Worm (Caenorhabditis elegans) whole organism, L3 larva: ENCODE data around the gene sfxn-5.

Source experiments
- R02D3.7 ChIP-seq: fragments of 150-350 bp; optimal IDR thresholded peaks from 2 replicates; lab custom pipeline; 2014; ENCODE audit warnings: missing biosample characterization, missing genetic modification characterization
- ZK546.5 ChIP-seq: sonication (generic microtip); optimal IDR thresholded peaks from 2 replicates; lab custom pipeline; 2017; ENCODE audit warnings: missing biosample characterization, missing genetic modification characterization
- aly-2 ChIP-seq: fragments of 150-350 bp; optimal IDR thresholded peaks from 2 replicates; lab custom pipeline; 2014; ENCODE audit warnings: missing biosample characterization, missing genetic modification characterization
- ama-1 ChIP-seq: fragments of 150-350 bp; optimal IDR thresholded peaks from 2 replicates; lab custom pipeline; 2018
- ceh-16 ChIP-seq: sonication (generic microtip); optimal IDR thresholded peaks from 2 replicates; lab custom pipeline; 2017; ENCODE audit warnings: missing biosample characterization, missing genetic modification characterization
- ceh-28 ChIP-seq: fragments of 150-350 bp; optimal IDR thresholded peaks from 2 replicates; lab custom pipeline; 2014; ENCODE audit warnings: missing biosample characterization, missing genetic modification reagents, missing genetic modification characterization
- ceh-82 ChIP-seq: fragments of 150-350 bp; optimal IDR thresholded peaks from 2 replicates; lab custom pipeline; 2014; ENCODE audit warnings: missing biosample characterization, missing genetic modification characterization
- ceh-9 ChIP-seq: sonication (generic microtip); optimal IDR thresholded peaks from 2 replicates; lab custom pipeline; 2018; ENCODE audit warnings: missing biosample characterization, missing genetic modification characterization
- daf-12 ChIP-seq: fragments of 150-350 bp; optimal IDR thresholded peaks from 2 replicates; lab custom pipeline; 2014; ENCODE audit warnings: missing biosample characterization, missing genetic modification reagents, missing genetic modification characterization
- egl-27 ChIP-seq: sonication (generic microtip); optimal IDR thresholded peaks from 4 replicates; lab custom pipeline; 2017; ENCODE audit warnings: missing biosample characterization, missing genetic modification reagents, missing genetic modification characterization
- egl-5 ChIP-seq: fragments of 150-350 bp; optimal IDR thresholded peaks from 2 replicates; lab custom pipeline; 2017; ENCODE audit warnings: missing biosample characterization, missing genetic modification reagents, missing genetic modification characterization, inconsistent platforms
- elt-1 ChIP-seq: fragments of 150-350 bp; optimal IDR thresholded peaks from 2 replicates; lab custom pipeline; 2014; ENCODE audit warnings: missing biosample characterization, missing genetic modification characterization
- elt-2 ChIP-seq: sonication (generic microtip); optimal IDR thresholded peaks from 2 replicates; lab custom pipeline; 2016; ENCODE audit warnings: missing genetic modification reagents, mild to moderate bottlenecking, missing genetic modification characterization, missing compliant biosample characterization
- elt-3 ChIP-seq, 3 experiments: fragments of 150-350 bp in 1 of 3; sonication (generic microtip) in 2 of 3; optimal IDR thresholded peaks; 2 replicates in 2 of 3; 4 replicates in 1 of 3; lab custom pipeline; 2014 to 2017; ENCODE audit warnings: missing biosample characterization in 3 of 3, missing genetic modification characterization in 3 of 3
- eor-1 ChIP-seq, 2 experiments: fragments of 150-350 bp; optimal IDR thresholded peaks; 2 replicates each; lab custom pipeline; 2014 to 2018; ENCODE audit warnings: missing biosample characterization in 2 of 2, missing genetic modification characterization in 2 of 2
- fkh-10 ChIP-seq: sonication (generic microtip); optimal IDR thresholded peaks from 2 replicates; lab custom pipeline; 2017; ENCODE audit warnings: missing biosample characterization, missing genetic modification reagents, missing genetic modification characterization
- fkh-2 ChIP-seq: fragments of 150-350 bp; optimal IDR thresholded peaks from 2 replicates; lab custom pipeline; 2014; ENCODE audit warnings: missing biosample characterization, missing genetic modification reagents, missing genetic modification characterization
- fos-1 ChIP-seq: fragments of 150-350 bp; optimal IDR thresholded peaks from 2 replicates; lab custom pipeline; 2014; ENCODE audit warnings: missing biosample characterization, missing genetic modification characterization
- hmg-11 ChIP-seq: sonication (generic microtip); optimal IDR thresholded peaks from 2 replicates; lab custom pipeline; 2016; ENCODE audit warnings: missing genetic modification characterization, missing compliant biosample characterization
- jun-1 ChIP-seq: fragments of 150-350 bp; optimal IDR thresholded peaks from 2 replicates; lab custom pipeline; 2014; ENCODE audit warnings: missing biosample characterization, missing genetic modification reagents, missing genetic modification characterization
- lin-15B ChIP-seq: fragments of 150-350 bp; optimal IDR thresholded peaks from 2 replicates; lab custom pipeline; 2014; ENCODE audit warnings: missing biosample characterization, missing genetic modification characterization
- lin-39 ChIP-seq: fragments of 150-350 bp; optimal IDR thresholded peaks from 2 replicates; lab custom pipeline; 2018; ENCODE audit warnings: missing biosample characterization, missing genetic modification reagents, missing genetic modification characterization
- lsy-12 ChIP-seq: sonication (generic microtip); optimal IDR thresholded peaks from 2 replicates; lab custom pipeline; 2016; ENCODE audit warnings: mild to moderate bottlenecking, missing genetic modification characterization, missing compliant biosample characterization
- mdl-1 ChIP-seq: fragments of 150-350 bp; optimal IDR thresholded peaks from 2 replicates; lab custom pipeline; 2014; ENCODE audit warnings: missing biosample characterization, missing genetic modification characterization
- mml-1 ChIP-seq: fragments of 150-350 bp; sonication (generic microtip); optimal IDR thresholded peaks from 3 replicates; lab custom pipeline; 2014; ENCODE audit warnings: missing biosample characterization, missing genetic modification characterization
- nfya-1 ChIP-seq: sonication (generic microtip); optimal IDR thresholded peaks from 2 replicates; lab custom pipeline; 2017; ENCODE audit warnings: missing genetic modification characterization, mild to moderate bottlenecking, missing compliant biosample characterization, antibody characterized with exemption, moderate library complexity; ENCODE audit not compliant: insufficient read depth
- nhr-11 ChIP-seq: fragments of 150-350 bp; optimal IDR thresholded peaks from 2 replicates; lab custom pipeline; 2014; ENCODE audit warnings: missing biosample characterization, missing genetic modification characterization
- nhr-12 ChIP-seq: fragments of 150-350 bp; optimal IDR thresholded peaks from 2 replicates; lab custom pipeline; 2014; ENCODE audit warnings: missing biosample characterization, missing genetic modification characterization
- nhr-23 ChIP-seq: fragments of 150-350 bp; optimal IDR thresholded peaks from 2 replicates; lab custom pipeline; 2014; ENCODE audit warnings: missing biosample characterization, missing genetic modification reagents, missing genetic modification characterization
- nhr-237 ChIP-seq: fragments of 150-350 bp; optimal IDR thresholded peaks from 2 replicates; lab custom pipeline; 2014; ENCODE audit warnings: missing biosample characterization, missing genetic modification characterization
- nhr-25 ChIP-seq: sonication (generic microtip); optimal IDR thresholded peaks from 2 replicates; lab custom pipeline; 2017; ENCODE audit warnings: missing biosample characterization, missing genetic modification characterization
- nhr-28 ChIP-seq: fragments of 150-350 bp; optimal IDR thresholded peaks from 2 replicates; lab custom pipeline; 2014; ENCODE audit warnings: missing biosample characterization, missing genetic modification characterization
- nhr-43 ChIP-seq: sonication (generic microtip); optimal IDR thresholded peaks from 2 replicates; lab custom pipeline; 2016; ENCODE audit warnings: mild to moderate bottlenecking, missing genetic modification characterization, missing compliant biosample characterization; ENCODE audit not compliant: poor library complexity, severe bottlenecking
- nhr-67 ChIP-seq: fragments of 150-350 bp; optimal IDR thresholded peaks from 2 replicates; lab custom pipeline; 2014; ENCODE audit warnings: missing biosample characterization, missing genetic modification characterization
- nhr-76 ChIP-seq: fragments of 150-350 bp; sonication (generic microtip); optimal IDR thresholded peaks from 5 replicates; lab custom pipeline; 2014; ENCODE audit warnings: missing biosample characterization, missing genetic modification characterization
- nhr-77 ChIP-seq: fragments of 150-350 bp; optimal IDR thresholded peaks from 2 replicates; lab custom pipeline; 2014; ENCODE audit warnings: missing biosample characterization, missing genetic modification characterization
- pha-4 ChIP-seq: fragments of 150-350 bp; optimal IDR thresholded peaks from 2 replicates; lab custom pipeline; 2014; ENCODE audit warnings: missing biosample characterization, missing genetic modification reagents, missing genetic modification characterization
- pqm-1 ChIP-seq: fragments of 150-350 bp; optimal IDR thresholded peaks from 2 replicates; lab custom pipeline; 2017; ENCODE audit warnings: missing biosample characterization, missing genetic modification characterization, inconsistent platforms
- sea-2 ChIP-seq: fragments of 150-350 bp; sonication (generic microtip); optimal IDR thresholded peaks from 4 replicates; lab custom pipeline; 2014; ENCODE audit warnings: missing biosample characterization, missing genetic modification reagents, missing genetic modification characterization
- skn-1 ChIP-seq: fragments of 150-350 bp; optimal IDR thresholded peaks from 2 replicates; lab custom pipeline; 2014; ENCODE audit warnings: missing biosample characterization, missing genetic modification characterization
- snpc-4 ChIP-seq: fragments of 150-350 bp; optimal IDR thresholded peaks from 2 replicates; lab custom pipeline; 2014; ENCODE audit warnings: missing biosample characterization, missing genetic modification characterization
- tbx-2 ChIP-seq: sonication (generic microtip); optimal IDR thresholded peaks from 2 replicates; lab custom pipeline; 2016; ENCODE audit warnings: mild to moderate bottlenecking, missing genetic modification characterization, missing compliant biosample characterization
- unc-39 ChIP-seq: sonication (generic microtip); optimal IDR thresholded peaks from 4 replicates; lab custom pipeline; 2017; ENCODE audit warnings: missing biosample characterization, missing genetic modification characterization
- unc-62 ChIP-seq: fragments of 150-350 bp; sonication (generic microtip); optimal IDR thresholded peaks from 4 replicates; lab custom pipeline; 2014; ENCODE audit warnings: missing biosample characterization, missing genetic modification reagents, missing genetic modification characterization
- zag-1 ChIP-seq: fragments of 150-350 bp; optimal IDR thresholded peaks from 2 replicates; lab custom pipeline; 2014; ENCODE audit warnings: missing biosample characterization, missing genetic modification characterization
- ztf-11 ChIP-seq: fragments of 150-350 bp; optimal IDR thresholded peaks from 2 replicates; lab custom pipeline; 2014; ENCODE audit warnings: missing biosample characterization, missing genetic modification characterization
- ztf-4 ChIP-seq: fragments of 150-350 bp; optimal IDR thresholded peaks from 2 replicates; lab custom pipeline; 2014; ENCODE audit warnings: missing biosample characterization, missing genetic modification characterization

The sfxn-5 gene

DNA sequence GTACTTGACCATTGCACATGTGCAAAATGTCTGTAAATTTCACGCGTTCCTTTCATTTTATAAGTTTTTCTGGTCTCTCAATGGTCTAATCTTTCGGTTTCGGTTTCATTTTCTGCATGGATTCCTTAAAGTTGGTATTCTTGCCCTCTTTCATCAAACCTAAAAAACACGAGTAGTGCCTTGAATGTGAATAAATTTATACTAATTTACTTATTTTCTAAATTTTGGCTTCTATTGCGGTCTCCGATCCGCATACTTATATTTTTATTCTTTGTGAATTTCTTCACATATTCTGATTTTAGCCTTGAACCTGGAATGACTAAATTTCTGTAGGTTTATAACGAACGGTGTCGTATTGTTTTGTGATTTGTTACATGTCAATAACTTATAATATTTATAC is 38.9 kb downstream of the sfxn-5 start, which contains the start of gene pdha-1:
Gene pdha-1, plus strand, starts transcription at position 301 of the 400 bp plus-strand sequence.
- TF ChIP-seq R02D3.7 (no peak), pqm-1 (tag; lab: Kevin White, UChicago) (no peak), nhr-25 (no peak), unc-62 (GFP tag; lab: Kevin White, UChicago) (no peak), elt-1 (tag; lab: Kevin White, UChicago) (no peak), egl-5 (tag; lab: Kevin White, UChicago) (no peak)

DNA sequence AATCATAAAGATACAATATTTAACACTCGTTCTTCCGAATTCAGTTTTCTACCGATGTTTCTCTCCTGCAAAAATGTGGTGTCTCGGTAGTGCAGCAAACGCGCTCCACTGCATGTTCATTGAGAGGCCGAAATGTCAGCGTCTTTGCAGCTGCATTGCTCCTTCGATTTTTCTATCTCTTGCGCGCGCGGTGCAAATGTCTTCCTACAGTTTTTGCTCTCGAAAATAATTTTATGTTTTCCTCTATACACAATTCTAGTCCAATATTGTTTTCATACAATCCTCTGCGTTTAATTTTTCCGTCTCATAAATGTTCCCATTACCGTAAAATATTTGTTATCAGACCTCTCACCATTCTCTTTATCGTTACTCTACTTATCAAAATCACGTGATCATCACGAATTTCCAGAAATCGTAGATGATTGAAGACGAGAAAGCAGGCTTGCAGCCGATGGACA is 42.5 kb downstream of the sfxn-5 start, which contains the start of gene ufd-2:
Gene ufd-2, plus strand, starts transcription at position 408 of the 458 bp plus-strand sequence.
- no peak for TF ChIP-seq ceh-9
- TF ChIP-seq elt-3 (tag; optimal IDR thresholded peaks at IDR 0.05; lab: Kevin White, UChicago): no peak
- TF ChIP-seq hmg-11 (tag; lab: Kevin White, UChicago): peak; percentile 22
- no peak for TF ChIP-seq nhr-11
- TF ChIP-seq lin-39 (tag; lab: Kevin White, UChicago): peak; percentile 83
- peak; percentile 42 for TF ChIP-seq R02D3.7
- no peak for TF ChIP-seq daf-12 (tag; lab: Kevin White, UChicago)
- no peak for TF ChIP-seq nhr-76 (tag; lab: Kevin White, UChicago)
- no peak for TF ChIP-seq nhr-23 (tag; lab: Kevin White, UChicago)
- TF ChIP-seq pha-4 (tag; lab: Kevin White, UChicago): peak; percentile 82
- TF ChIP-seq sea-2 (GFP tag; lab: Kevin White, UChicago): no peak
- peak; percentile 39 for TF ChIP-seq pqm-1 (tag; lab: Kevin White, UChicago)
- TF ChIP-seq tbx-2 (tag; lab: Kevin White, UChicago): no peak
- peak; percentile 23 for TF ChIP-seq lsy-12 (tag; lab: Kevin White, UChicago)
- peak; percentile 96 for TF ChIP-seq lin-15B (tag; lab: Kevin White, UChicago)
- TF ChIP-seq ceh-28: no peak
- peak; percentile 68 for TF ChIP-seq snpc-4
- TF ChIP-seq zag-1 (tag; lab: Kevin White, UChicago): no peak
- no peak for TF ChIP-seq fkh-2
- TF ChIP-seq nfya-1: peak; percentile 75
- TF ChIP-seq elt-2: peak; percentile 81
- TF ChIP-seq unc-62 (GFP tag; lab: Kevin White, UChicago): no peak
- TF ChIP-seq nhr-67 (tag; lab: Kevin White, UChicago): no peak
- peak; percentile 9 for TF ChIP-seq egl-5 (tag; lab: Kevin White, UChicago)
- TF ChIP-seq ztf-11 (tag; lab: Kevin White, UChicago): no peak
- TF ChIP-seq ceh-82: no peak
- peak; percentile 32 for TF ChIP-seq jun-1 (tag; lab: Kevin White, UChicago)
- TF ChIP-seq nhr-12 (tag; lab: Kevin White, UChicago): no peak
- TF ChIP-seq ceh-16: no peak
- no peak for TF ChIP-seq nhr-237
- TF ChIP-seq fkh-10 (GFP tag; lab: Kevin White, UChicago): no peak
- TF ChIP-seq nhr-25: peak; percentile 80
- no peak for TF ChIP-seq elt-1 (tag; lab: Kevin White, UChicago)
- no peak for TF ChIP-seq aly-2 (tag; lab: Kevin White, UChicago)
- no peak for TF ChIP-seq ZK546.5 (tag; lab: Kevin White, UChicago)
- TF ChIP-seq nhr-28: no peak
- no peak for TF ChIP-seq mml-1
- no peak for TF ChIP-seq egl-27 (tag; lab: Kevin White, UChicago)
- TF ChIP-seq ama-1: no peak
- TF ChIP-seq nhr-43 (tag; lab: Kevin White, UChicago): peak; percentile 36
- no peak for TF ChIP-seq nhr-77
- TF ChIP-seq skn-1 (tag; lab: Kevin White, UChicago): peak; percentile 77
- no peak for TF ChIP-seq unc-39
- TF ChIP-seq fos-1 (tag; lab: Kevin White, UChicago): no peak
- no peak for TF ChIP-seq eor-1 (tag; optimal IDR thresholded peaks at IDR 0.05; lab: Kevin White, UChicago)
- TF ChIP-seq ztf-4 (tag; lab: Kevin White, UChicago): no peak
- TF ChIP-seq mdl-1 (tag; lab: Kevin White, UChicago): no peak
- TF ChIP-seq, all 47 proteins: peak for 15
